Worm (Caenorhabditis elegans) whole organism, late embryonic: ENCODE results near the gene F36H9.2.

Experiments
- Y22D7AL.16 ChIP-seq: sonication (generic microtip); optimal IDR thresholded peaks from 2 replicates; lab custom pipeline; 2016; ENCODE audit warnings: missing genetic modification characterization, missing compliant biosample characterization
- ama-1 ChIP-seq: fragments of 150-350 bp; optimal IDR thresholded peaks from 2 replicates; lab custom pipeline; 2014
- fkh-10 ChIP-seq: fragments of 150-350 bp; optimal IDR thresholded peaks from 2 replicates; lab custom pipeline; 2014; ENCODE audit warnings: missing biosample characterization, missing genetic modification reagents, missing genetic modification characterization
- nfya-1 ChIP-seq: sonication (generic microtip); optimal IDR thresholded peaks from 2 replicates; lab custom pipeline; 2017; ENCODE audit warnings: missing genetic modification characterization, mild to moderate bottlenecking, missing compliant biosample characterization, antibody characterized with exemption, moderate library complexity
- pha-4 ChIP-seq: fragments of 150-350 bp; optimal IDR thresholded peaks from 2 replicates; lab custom pipeline; 2018; ENCODE audit warnings: missing biosample characterization, missing genetic modification reagents, missing genetic modification characterization
- pqm-1 ChIP-seq: sonication (generic microtip); optimal IDR thresholded peaks from 2 replicates; lab custom pipeline; 2016; ENCODE audit warnings: missing genetic modification characterization, missing compliant biosample characterization
- tbx-2 ChIP-seq: sonication (generic microtip); optimal IDR thresholded peaks from 2 replicates; lab custom pipeline; 2016; ENCODE audit warnings: missing genetic modification characterization, missing compliant biosample characterization
- unc-55 ChIP-seq: sonication (generic microtip); optimal IDR thresholded peaks from 2 replicates; lab custom pipeline; 2017; ENCODE audit warnings: missing biosample characterization, missing genetic modification reagents, missing genetic modification characterization

DNA sequence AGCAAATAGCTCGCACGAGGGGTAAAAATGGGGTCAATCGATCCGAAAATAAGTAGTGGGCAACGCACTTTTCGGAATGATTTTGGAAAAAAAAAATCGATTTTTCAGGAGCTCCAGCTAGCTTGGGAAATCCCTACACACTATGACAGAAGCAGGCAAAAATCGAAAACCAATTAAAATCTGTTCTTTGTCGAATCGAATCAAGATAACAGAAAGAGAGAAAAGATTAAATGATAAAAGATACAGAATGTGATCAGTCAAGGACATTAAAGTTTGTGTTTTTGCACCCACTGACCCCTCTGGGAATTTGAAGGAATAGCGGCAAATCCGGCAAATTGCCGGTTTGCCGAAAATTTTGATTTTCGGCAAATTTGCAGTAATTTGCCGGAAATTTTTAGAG is 20.8 kb upstream of the F36H9.2 start:
- TF ChIP-seq ama-1, result no peak
- TF ChIP-seq unc-55 (GFP tag; lab: Kevin White, UChicago), result no peak
- no peak for TF ChIP-seq fkh-10
- no peak for TF ChIP-seq nfya-1 (tag; lab: Kevin White, UChicago)
- TF ChIP-seq pqm-1 (tag; lab: Kevin White, UChicago), result no peak
- no peak for TF ChIP-seq Y22D7AL.16 (tag; lab: Kevin White, UChicago)
- TF ChIP-seq tbx-2 (tag; lab: Kevin White, UChicago), result no peak
- no peak for TF ChIP-seq pha-4 (tag; lab: Kevin White, UChicago)
